Fruit fly (Drosophila melanogaster): ENCODE results near the gene snRNP-U1-C.

The snRNP-U1-C gene

DNA sequence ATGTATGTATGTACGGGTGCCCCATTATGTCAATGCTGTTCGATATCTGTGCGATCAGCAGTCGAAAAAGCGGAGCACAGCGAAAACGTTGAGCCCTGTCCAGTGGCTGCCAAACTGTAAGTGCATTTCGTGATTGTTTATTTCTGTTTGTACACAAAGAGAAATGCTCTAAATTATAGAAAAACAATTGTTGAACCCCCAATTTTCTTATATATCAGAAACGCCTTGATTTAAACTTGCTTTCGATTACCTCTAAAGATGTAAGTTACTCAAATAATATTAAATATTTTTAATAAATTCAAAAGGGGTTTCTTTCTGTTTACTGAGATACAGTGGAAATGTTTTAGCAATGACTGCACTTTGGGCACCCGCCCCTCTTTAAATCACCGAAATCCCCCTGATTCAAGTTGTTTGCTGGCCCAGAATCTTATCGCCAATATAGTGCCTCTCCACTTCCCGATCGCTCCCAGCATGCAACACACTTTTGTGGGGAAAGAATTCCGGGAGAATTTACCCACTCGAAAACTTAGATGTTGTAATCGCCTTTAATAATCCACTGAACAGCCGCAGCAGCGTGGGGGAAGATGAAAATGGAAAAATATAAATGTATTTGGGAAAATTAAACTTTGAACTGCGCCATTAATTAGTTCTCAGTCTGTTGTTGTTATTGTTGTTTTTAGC is 31.4 kb upstream of the snRNP-U1-C start (continued):
- TF ChIP-seq CG30431 (GFP tag; optimal IDR thresholded peaks at IDR 0.05) (no peak), ara (GFP tag; IDR thresholded peaks at IDR 0.05) (peak; percentile 38; the same call in 1 of the 2 replicates), nerfin-1 (tag; optimal IDR thresholded peaks at IDR 0.05) (peak; percentile 20), CG6854 (GFP tag; optimal IDR thresholded peaks at IDR 0.05) (no peak), lmd (GFP tag; IDR thresholded peaks at IDR 0.05) (peak; percentile 56), Doc3 (GFP tag; IDR thresholded peaks at IDR 0.05; ENCODE audit: partially characterized antibody) (no peak), CG12769 (tag; optimal IDR thresholded peaks at IDR 0.05) (peak; percentile 53), CG11456 (GFP tag; IDR thresholded peaks at IDR 0.05) (no peak), tap (tag; optimal IDR thresholded peaks at IDR 0.05) (peak; percentile 48), CG5245 (GFP tag; optimal IDR thresholded peaks at IDR 0.05) (peak; percentile 2), Ptx1 (GFP tag; IDR thresholded peaks at IDR 0.05) (peak; percentile 58), CG32772 (GFP tag; IDR thresholded peaks at IDR 0.05) (peak; percentile 67; the same call in 1 of the 2 replicates), bsh (GFP tag; optimal IDR thresholded peaks at IDR 0.05) (peak in 1 of 2 experiments; percentile 80), CG1233 (GFP tag; optimal IDR thresholded peaks at IDR 0.05) (no peak), CG18599 (GFP tag; optimal IDR thresholded peaks at IDR 0.05) (peak; percentile 24), nerfin-2 (GFP tag; IDR thresholded peaks at IDR 0.05; ENCODE audit: partially characterized antibody) (no peak), CG14710 (tag; optimal IDR thresholded peaks at IDR 0.05) (peak; percentile 49), Hr39 (optimal IDR thresholded peaks at IDR 0.05) (no peak), croc (GFP tag; conservative IDR thresholded peaks at IDR 0.05) (peak; percentile 48; the same call in 1 of the 3 replicates), CG10979 (tag; optimal IDR thresholded peaks at IDR 0.05) (peak; percentile 71), sd (tag; optimal IDR thresholded peaks at IDR 0.05) (no peak), CG17186 (GFP tag; optimal IDR thresholded peaks at IDR 0.05) (no peak), dpn (GFP tag; optimal IDR thresholded peaks at IDR 0.05) (peak in 1 of 2 experiments; percentile 16), tin (GFP tag; optimal IDR thresholded peaks at IDR 0.05) (peak; percentile 23), CG33213 (GFP tag; optimal IDR thresholded peaks at IDR 0.05) (no peak), CG11695 (GFP tag; IDR thresholded peaks at IDR 0.05) (0 out of 3 replicates have a peak, but pooled peaks have one; percentile 35), CG8388 (GFP tag; optimal IDR thresholded peaks at IDR 0.05) (peak; percentile 64), CG2129 (GFP tag; IDR thresholded peaks at IDR 0.05; ENCODE audit: partially characterized antibody) (no peak), pfk (GFP tag; optimal IDR thresholded peaks at IDR 0.05) (no peak), fru (optimal IDR thresholded peaks at IDR 0.05) (no peak), Dek (tag; optimal IDR thresholded peaks at IDR 0.05) (no peak), Sox102F (GFP tag; optimal IDR thresholded peaks at IDR 0.05) (peak; percentile 78), CG11398 (GFP tag; optimal IDR thresholded peaks at IDR 0.05) (no peak), ftz-f1 (GFP tag; optimal IDR thresholded peaks at IDR 0.05) (no peak), Mes4 (GFP tag; optimal IDR thresholded peaks at IDR 0.05) (no peak), Opbp (GFP tag; IDR thresholded peaks at IDR 0.05; ENCODE audit: partially characterized antibody) (no peak), pan (optimal IDR thresholded peaks at IDR 0.05) (no peak), pan (GFP tag; optimal IDR thresholded peaks at IDR 0.05 in 1 of 2, IDR thresholded peaks at IDR 0.05 in 1 of 2) (peak in 1 of 2 experiments; percentile 71), cas (GFP tag; IDR thresholded peaks at IDR 0.05) (no peak), salm (tag; optimal IDR thresholded peaks at IDR 0.05) (no peak), lab (GFP tag; optimal IDR thresholded peaks at IDR 0.05) (no peak), ci (GFP tag; IDR thresholded peaks at IDR 0.05) (peak; percentile 78; the same call in 2 of the 3 replicates), repo (GFP tag; optimal IDR thresholded peaks at IDR 0.05) (no peak), lbe (GFP tag; optimal IDR thresholded peaks at IDR 0.05) (no peak), CG14050 (GFP tag; IDR thresholded peaks at IDR 0.05) (no peak; the same call in 2 of the 3 replicates), Ssrp (tag; optimal IDR thresholded peaks at IDR 0.05) (peak; percentile 68), Hr78 (GFP tag; optimal IDR thresholded peaks at IDR 0.05) (peak in 1 of 2 experiments; percentile 42), nmo (GFP tag; optimal IDR thresholded peaks at IDR 0.05) (peak; percentile 69), danr (GFP tag; IDR thresholded peaks at IDR 0.05) (0 out of 2 replicates have a peak, but pooled peaks have one; percentile 20)

All from whole organism, embryonic.